Worm (Caenorhabditis elegans): ENCODE measurements around the gene Y105C5B.18.

DNA sequence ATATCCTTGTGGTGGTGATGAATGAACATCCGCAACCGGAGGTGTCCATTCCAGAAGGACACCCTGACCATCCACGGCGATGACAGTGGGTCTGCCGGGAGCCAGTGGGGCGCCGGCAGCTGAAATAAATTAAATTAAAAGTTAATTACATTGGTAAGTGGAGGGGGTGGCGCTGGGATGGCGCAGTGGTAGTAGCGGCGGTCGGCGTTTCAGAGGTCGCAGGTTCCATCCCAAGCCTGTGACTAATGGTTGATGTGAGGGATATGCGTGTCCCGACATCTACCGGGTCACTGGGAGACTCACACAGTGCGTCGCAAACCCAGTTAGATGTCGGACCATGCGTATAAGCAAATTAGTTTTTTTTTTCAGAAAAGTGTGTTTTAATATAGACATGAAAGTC, 41.1 kb downstream of the Y105C5B.18 start:
- TF ChIP-seq pha-4 (tag; optimal IDR thresholded peaks at IDR 0.05) (no peak), pha-2 (tag; optimal IDR thresholded peaks at IDR 0.05) (no peak), ceh-34 (tag; optimal IDR thresholded peaks at IDR 0.05) (no peak), nfya-1 (tag; optimal IDR thresholded peaks at IDR 0.05) (no peak), nhr-232 (tag; optimal IDR thresholded peaks at IDR 0.05) (no peak), pag-3 (tag; optimal IDR thresholded peaks at IDR 0.05; ENCODE audit: borderline replicate concordance) (no peak), ztf-16 (tag; optimal IDR thresholded peaks at IDR 0.05) (no peak), sox-2 (GFP tag; IDR thresholded peaks at IDR 0.05) (no peak), unc-55 (GFP tag; optimal IDR thresholded peaks at IDR 0.05) (no peak), ets-4 (tag; optimal IDR thresholded peaks at IDR 0.05) (no peak), odd-2 (tag; optimal IDR thresholded peaks at IDR 0.05) (no peak), fkh-10 (GFP tag; optimal IDR thresholded peaks at IDR 0.05) (no peak)
